Worm (Caenorhabditis elegans) whole organism, L1 larva: ENCODE measurements around the gene nhr-190.
A peak's percentile ranks its signal among the peaks of the same experiment; 100 is the strongest.

Source experiments
- aly-2 ChIP-seq: fragments of 150-350 bp; optimal IDR thresholded peaks from 2 replicates; lab custom pipeline; 2014; ENCODE audit warnings: missing biosample characterization, missing genetic modification characterization
- ama-1 ChIP-seq: fragments of 150-350 bp; optimal IDR thresholded peaks from 2 replicates; lab custom pipeline; 2014
- fkh-10 ChIP-seq: sonication (generic microtip); optimal IDR thresholded peaks from 2 replicates; lab custom pipeline; 2017; ENCODE audit warnings: missing biosample characterization, missing genetic modification reagents, missing genetic modification characterization
- fos-1 ChIP-seq: fragments of 150-350 bp; optimal IDR thresholded peaks from 2 replicates; lab custom pipeline; 2014; ENCODE audit warnings: missing biosample characterization, missing genetic modification characterization
- hlh-4 ChIP-seq: sonication (generic microtip); optimal IDR thresholded peaks from 2 replicates; lab custom pipeline; 2016; ENCODE audit warnings: mild to moderate bottlenecking, missing genetic modification characterization, missing compliant biosample characterization
- irx-1 ChIP-seq: sonication (generic microtip); optimal IDR thresholded peaks from 2 replicates; lab custom pipeline; 2016; ENCODE audit warnings: missing genetic modification characterization, missing compliant biosample characterization
- lin-39 ChIP-seq: fragments of 150-350 bp; optimal IDR thresholded peaks from 2 replicates; lab custom pipeline; 2014; ENCODE audit warnings: missing biosample characterization, missing genetic modification reagents, missing genetic modification characterization
- snpc-4 ChIP-seq: fragments of 150-350 bp; optimal IDR thresholded peaks from 2 replicates; lab custom pipeline; 2014; ENCODE audit warnings: missing biosample characterization, missing genetic modification characterization
- ztf-11 ChIP-seq, 2 experiments: sonication (generic microtip); optimal IDR thresholded peaks; 2 replicates each; lab custom pipeline; 2016 to 2017; ENCODE audit warnings: missing genetic modification characterization in 2 of 2, missing biosample characterization in 1 of 2, missing compliant biosample characterization in 1 of 2

ce11 chrV:617917-618316, 24.8 kb downstream of the nhr-190 start:
- TF ChIP-seq snpc-4 (tag; lab: Kevin White, UChicago), result no peak
- no peak for TF ChIP-seq fkh-10 (GFP tag; lab: Kevin White, UChicago)
- no peak for TF ChIP-seq aly-2 (tag; lab: Kevin White, UChicago)
- TF ChIP-seq irx-1 (tag; lab: Kevin White, UChicago), result no peak
- TF ChIP-seq lin-39, result no peak
- no peak for TF ChIP-seq fos-1 (tag; lab: Kevin White, UChicago)
- peak; percentile 97 for TF ChIP-seq hlh-4 (tag; lab: Kevin White, UChicago)
- TF ChIP-seq ama-1 (lab: Kevin White, UChicago), result no peak
- no peak for TF ChIP-seq ztf-11 (tag; optimal IDR thresholded peaks at IDR 0.05; lab: Kevin White, UChicago)
